Fruit fly (Drosophila melanogaster): ENCODE data around the gene Lmpt.

The Lmpt gene

dm6 chr3L:16887272-16887671, 22.2 kb downstream of the Lmpt start:
- TF ChIP-seq psq (optimal IDR thresholded peaks at IDR 0.05) (no peak), Dll (optimal IDR thresholded peaks at IDR 0.05) (no peak), usp (GFP tag; optimal IDR thresholded peaks at IDR 0.05) (no peak), CG8478 (optimal IDR thresholded peaks at IDR 0.05) (no peak), EcR (GFP tag; optimal IDR thresholded peaks at IDR 0.05) (no peak), pan (optimal IDR thresholded peaks at IDR 0.05) (no peak)

- TF ChIP-seq usp (GFP tag; optimal IDR thresholded peaks at IDR 0.05) (no peak), EcR (GFP tag; optimal IDR thresholded peaks at IDR 0.05) (no peak)
These were observed 24.4 kb downstream of the Lmpt start for dm6 chr3L:16889545-16889944.

DNA sequence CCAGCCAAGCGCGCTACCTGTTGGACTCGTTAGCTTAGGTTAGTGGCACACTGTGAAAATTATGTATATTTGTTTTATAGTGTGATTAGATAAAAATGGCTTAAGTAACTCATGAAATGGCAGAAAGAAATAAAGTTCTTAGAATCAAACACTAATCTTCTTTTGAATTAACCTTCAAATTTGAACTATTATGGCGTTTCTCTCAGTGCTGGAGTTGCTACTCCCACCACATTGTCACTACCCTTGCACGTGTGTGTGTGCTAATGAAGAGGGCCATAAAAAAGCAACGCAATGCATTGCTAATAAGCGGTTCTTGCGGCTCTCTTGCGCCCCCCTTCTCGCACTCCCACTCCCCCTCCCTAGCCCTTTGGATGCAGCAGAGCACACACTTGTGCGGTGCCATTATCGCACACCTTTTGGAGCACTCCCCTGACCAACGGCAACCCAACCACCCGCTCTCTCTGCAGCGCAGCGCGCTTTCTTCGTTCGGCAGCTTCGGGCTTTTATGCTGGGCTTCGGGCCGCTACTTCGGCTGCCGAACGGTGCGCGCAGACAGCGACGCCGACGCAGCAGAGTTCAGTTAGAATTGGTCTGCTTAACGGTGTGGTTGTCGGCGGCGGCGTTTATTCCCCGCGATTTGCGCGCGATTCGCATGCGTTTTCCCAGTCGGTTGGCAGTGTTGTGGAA, 25.7 kb downstream of the Lmpt start:
- no peak for TF ChIP-seq CG8478 (optimal IDR thresholded peaks at IDR 0.05)
- TF ChIP-seq Dll (optimal IDR thresholded peaks at IDR 0.05), result peak; percentile 82

dm6 chr3L:16891914-16892313, 26.8 kb downstream of the Lmpt start:
- TF ChIP-seq Dll (optimal IDR thresholded peaks at IDR 0.05) (no peak), pan (optimal IDR thresholded peaks at IDR 0.05) (no peak), CG8478 (optimal IDR thresholded peaks at IDR 0.05) (no peak), psq (optimal IDR thresholded peaks at IDR 0.05) (no peak), usp (GFP tag; optimal IDR thresholded peaks at IDR 0.05) (no peak), EcR (GFP tag; optimal IDR thresholded peaks at IDR 0.05) (no peak)

dm6 chr3L:16892728-16893271, 27.7 kb downstream of the Lmpt start:
- no peak for TF ChIP-seq pan (optimal IDR thresholded peaks at IDR 0.05)
- TF ChIP-seq CG8478 (optimal IDR thresholded peaks at IDR 0.05), result no peak
- TF ChIP-seq EcR (GFP tag; optimal IDR thresholded peaks at IDR 0.05), result no peak
- no peak for TF ChIP-seq psq (optimal IDR thresholded peaks at IDR 0.05)
- no peak for TF ChIP-seq usp (GFP tag; optimal IDR thresholded peaks at IDR 0.05)
- no peak for TF ChIP-seq Dll (optimal IDR thresholded peaks at IDR 0.05)

DNA sequence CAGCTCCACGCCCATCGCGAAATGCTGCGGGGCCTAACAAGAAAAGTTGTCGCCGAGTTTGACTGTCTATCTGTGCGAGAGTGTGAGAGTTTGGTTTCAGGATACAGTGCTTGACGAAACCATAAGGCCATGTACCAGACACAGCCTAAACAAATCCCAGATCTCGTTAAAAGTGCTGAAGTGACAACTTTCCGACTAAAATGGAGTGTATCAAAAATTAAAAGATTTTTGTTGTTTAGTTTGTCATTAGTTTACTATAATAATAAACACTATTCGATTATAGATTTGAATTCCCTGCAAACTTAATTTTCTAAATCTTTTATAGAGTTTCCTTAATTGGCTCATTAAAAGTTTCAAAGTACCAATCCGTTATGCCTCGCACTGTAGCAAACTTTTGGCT, 28.6 kb downstream of the Lmpt start:
- TF ChIP-seq usp (GFP tag; optimal IDR thresholded peaks at IDR 0.05) (no peak), EcR (GFP tag; optimal IDR thresholded peaks at IDR 0.05) (no peak), CG8478 (optimal IDR thresholded peaks at IDR 0.05) (no peak)

dm6 chr3L:16896408-16896807, 31.3 kb downstream of the Lmpt start:
- TF ChIP-seq Dll (optimal IDR thresholded peaks at IDR 0.05), result no peak
- TF ChIP-seq usp (GFP tag; optimal IDR thresholded peaks at IDR 0.05), result no peak
- TF ChIP-seq EcR (GFP tag; optimal IDR thresholded peaks at IDR 0.05), result no peak
- no peak for TF ChIP-seq CG8478 (optimal IDR thresholded peaks at IDR 0.05)
- no peak for TF ChIP-seq pan (optimal IDR thresholded peaks at IDR 0.05)
- no peak for TF ChIP-seq psq (optimal IDR thresholded peaks at IDR 0.05)

DNA sequence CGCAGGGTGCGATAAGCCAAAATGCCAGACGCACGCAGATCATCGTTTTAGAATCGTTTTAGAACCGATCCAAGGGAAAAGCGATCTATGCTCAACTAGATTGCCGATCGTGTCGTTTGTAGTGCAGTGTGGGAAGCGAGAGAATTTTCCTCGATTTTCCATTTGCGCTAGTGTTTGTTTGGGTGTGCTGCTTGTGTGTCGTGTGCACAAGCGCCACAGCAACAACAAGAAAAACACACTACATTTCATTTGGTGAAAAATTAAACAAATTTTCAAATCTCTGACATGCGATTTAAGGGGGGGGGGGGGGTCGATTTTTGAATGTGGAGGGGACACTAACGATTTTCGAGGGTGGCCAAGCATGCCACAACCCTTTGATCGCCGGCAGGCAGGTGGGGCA, 45.4 kb downstream of the Lmpt start:
- TF ChIP-seq Dll (optimal IDR thresholded peaks at IDR 0.05) (no peak), CG8478 (optimal IDR thresholded peaks at IDR 0.05) (no peak), psq (optimal IDR thresholded peaks at IDR 0.05) (no peak)

dm6 chr3L:16914113-16914512, 49.0 kb downstream of the Lmpt start:
- TF ChIP-seq Dll (optimal IDR thresholded peaks at IDR 0.05), result no peak
- no peak for TF ChIP-seq EcR (GFP tag; optimal IDR thresholded peaks at IDR 0.05)
- TF ChIP-seq psq (optimal IDR thresholded peaks at IDR 0.05), result no peak
- no peak for TF ChIP-seq usp (GFP tag; optimal IDR thresholded peaks at IDR 0.05)
- no peak for TF ChIP-seq CG8478 (optimal IDR thresholded peaks at IDR 0.05)
- no peak for TF ChIP-seq pan (optimal IDR thresholded peaks at IDR 0.05)

- no peak for TF ChIP-seq Dll (optimal IDR thresholded peaks at IDR 0.05)
- no peak for TF ChIP-seq pan (optimal IDR thresholded peaks at IDR 0.05)
- TF ChIP-seq usp (GFP tag; optimal IDR thresholded peaks at IDR 0.05), result no peak
- TF ChIP-seq CG8478 (optimal IDR thresholded peaks at IDR 0.05), result no peak
- no peak for TF ChIP-seq EcR (GFP tag; optimal IDR thresholded peaks at IDR 0.05)
- no peak for TF ChIP-seq psq (optimal IDR thresholded peaks at IDR 0.05)
These were observed 50.8 kb downstream of the Lmpt start for dm6 chr3L:16915766-16916476.

dm6 chr3L:16917409-16918173, 52.5 kb downstream of the Lmpt start:
- TF ChIP-seq EcR (GFP tag; optimal IDR thresholded peaks at IDR 0.05) (no peak), pan (optimal IDR thresholded peaks at IDR 0.05) (no peak), Dll (optimal IDR thresholded peaks at IDR 0.05) (no peak), psq (optimal IDR thresholded peaks at IDR 0.05) (no peak), CG8478 (optimal IDR thresholded peaks at IDR 0.05) (no peak), usp (GFP tag; optimal IDR thresholded peaks at IDR 0.05) (no peak)

- TF ChIP-seq EcR (GFP tag; optimal IDR thresholded peaks at IDR 0.05), result peak in 1 of 2 experiments; percentile 2
- no peak for TF ChIP-seq pan (optimal IDR thresholded peaks at IDR 0.05)
These were observed 57.9 kb downstream of the Lmpt start, which contains the start of gene CG13028 for dm6 chr3L:16922952-16923351. Gene CG13028 (plus strand): TSS chr3L:16923252.
